Fruit fly (Drosophila melanogaster): ENCODE measurements around the gene GMF.

dm6 chr2L:16277922-16278321 lies 24.8 kb downstream of the GMF start:
- TF ChIP-seq Max (GFP tag; optimal IDR thresholded peaks at IDR 0.05) (no peak), CG14050 (GFP tag; IDR thresholded peaks at IDR 0.05) (no peak), CG2129 (GFP tag; IDR thresholded peaks at IDR 0.05; ENCODE audit: partially characterized antibody) (no peak), CG6854 (GFP tag; optimal IDR thresholded peaks at IDR 0.05) (no peak), CG34376 (GFP tag; optimal IDR thresholded peaks at IDR 0.05) (no peak), CG11723 (GFP tag; optimal IDR thresholded peaks at IDR 0.05) (no peak), sug (tag; optimal IDR thresholded peaks at IDR 0.05) (no peak), CG11696 (GFP tag; IDR thresholded peaks at IDR 0.05) (no peak)

Measured in whole organism, embryonic.